Fruit fly (Drosophila melanogaster) whole organism: ENCODE measurements around the gene CG43203.

Experiments
- CG8478 ChIP-seq: fragments of >200 bp; optimal IDR thresholded peaks from 2 replicates; lab custom pipeline; 2018; ENCODE audit warnings: inconsistent platforms
- Dll ChIP-seq: fragments of >200 bp; optimal IDR thresholded peaks from 2 replicates; lab custom pipeline; 2017
- pan ChIP-seq: fragments of >200 bp; optimal IDR thresholded peaks from 2 replicates; lab custom pipeline; 2017
- psq ChIP-seq: fragments of >200 bp; optimal IDR thresholded peaks from 2 replicates; lab custom pipeline; 2017
- usp ChIP-seq: fragments of >200 bp; optimal IDR thresholded peaks from 2 replicates; lab custom pipeline; 2017; ENCODE audit warnings: missing biosample characterization, missing genetic modification characterization, mixed read lengths

- no peak for TF ChIP-seq psq (lab: Kevin White, UChicago)
- TF ChIP-seq Dll (lab: Kevin White, UChicago), result no peak
- TF ChIP-seq usp, result no peak
- TF ChIP-seq CG8478 (lab: Kevin White, UChicago), result no peak
- TF ChIP-seq pan (lab: Kevin White, UChicago), result no peak
These were observed 10.1 kb upstream of the CG43203 start for dm6 chr3R:19343534-19344325.
